Worm (Caenorhabditis elegans) whole organism, L4 larva: ENCODE measurements around the gene F42A9.6.

Experiments
- fos-1 ChIP-seq: fragments of 150-350 bp; optimal IDR thresholded peaks from 2 replicates; lab custom pipeline; 2014; ENCODE audit warnings: missing biosample characterization, missing genetic modification characterization
- nhr-25 ChIP-seq: sonication (generic microtip); optimal IDR thresholded peaks from 2 replicates; lab custom pipeline; 2017; ENCODE audit warnings: missing genetic modification characterization, mild to moderate bottlenecking, missing compliant biosample characterization, antibody characterized with exemption, moderate library complexity, borderline replicate concordance; ENCODE audit not compliant: insufficient read depth
- pqm-1 ChIP-seq: sonication (generic microtip); optimal IDR thresholded peaks from 2 replicates; lab custom pipeline; 2017; ENCODE audit warnings: missing biosample characterization, missing genetic modification characterization

DNA sequence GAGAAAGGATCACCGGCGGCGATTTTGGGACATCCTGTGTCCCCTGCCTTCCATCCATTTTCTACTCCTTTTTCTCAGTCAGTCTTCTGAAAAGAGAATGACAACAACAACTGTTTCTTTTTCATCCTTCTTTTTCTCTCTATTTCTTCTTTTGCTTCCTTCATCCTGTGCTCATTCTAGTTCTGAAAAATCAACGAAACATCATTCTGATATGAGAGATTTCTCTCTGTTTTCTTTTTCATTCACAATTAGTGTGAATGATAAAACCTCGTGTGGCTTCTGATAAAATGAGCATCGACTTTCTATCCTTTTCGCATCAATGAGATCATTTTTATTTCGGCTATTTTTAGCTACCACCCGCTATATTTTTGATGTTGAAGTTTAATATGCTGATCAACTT lies 3.8 kb upstream of the F42A9.6 start:
- TF ChIP-seq fos-1 (tag; lab: Kevin White, UChicago) (no peak), nhr-25 (tag; lab: Kevin White, UChicago) (no peak), pqm-1 (tag; lab: Kevin White, UChicago) (no peak)
